Worm (Caenorhabditis elegans) whole organism, early embryonic: Measurements from ENCODE around the gene T03F7.7.

ENCODE experiments used
- aly-1 ChIP-seq: sonication (generic microtip); optimal IDR thresholded peaks from 2 replicates; lab custom pipeline; 2016; ENCODE audit warnings: missing genetic modification characterization, missing compliant biosample characterization
- ama-1 ChIP-seq: fragments of 150-350 bp; optimal IDR thresholded peaks from 2 replicates; lab custom pipeline; 2014
- ceh-13 ChIP-seq: fragments of 200-800 bp; sonication (Bioruptor generic); optimal IDR thresholded peaks from 2 replicates; lab custom pipeline; 2018; ENCODE audit warnings: mild to moderate bottlenecking, missing genetic modification characterization, missing compliant biosample characterization
- hmbx-1 ChIP-seq: sonication (generic microtip); optimal IDR thresholded peaks from 2 replicates; lab custom pipeline; 2016; ENCODE audit warnings: mild to moderate bottlenecking, missing genetic modification characterization, missing compliant biosample characterization
- hmg-4 ChIP-seq: fragments of 200-800 bp; sonication (Bioruptor generic); optimal IDR thresholded peaks from 2 replicates; lab custom pipeline; 2018; ENCODE audit warnings: mild to moderate bottlenecking, missing genetic modification characterization, missing compliant biosample characterization
- hnd-1 ChIP-seq: sonication (generic microtip); optimal IDR thresholded peaks from 2 replicates; lab custom pipeline; 2016; ENCODE audit warnings: missing genetic modification characterization, missing compliant biosample characterization
- scrt-1 ChIP-seq: fragments of 200-800 bp; sonication (Bioruptor generic); IDR thresholded peaks from 2 replicates; pipeline ENCODE4 v1.3.6; 2022; ENCODE audit warnings: missing genetic modification characterization, missing compliant biosample characterization
- sea-1 ChIP-seq: fragments of 200-800 bp; sonication (Bioruptor generic); conservative IDR thresholded peaks from 2 replicates; pipeline ENCODE4 v1.3.6; 2022; ENCODE audit warnings: missing genetic modification characterization, missing compliant biosample characterization
- tbx-11 ChIP-seq: fragments of 200-800 bp; sonication (Bioruptor generic); IDR thresholded peaks from 2 replicates; pipeline ENCODE4 v1.3.6; 2022; ENCODE audit warnings: missing genetic modification characterization, missing compliant biosample characterization
- tbx-37 ChIP-seq: fragments of 200-800 bp; sonication (Bioruptor generic); conservative IDR thresholded peaks from 2 replicates; pipeline ENCODE4 v1.3.6; 2022; ENCODE audit warnings: missing genetic modification reagents, missing genetic modification characterization, missing compliant biosample characterization
- tra-4 ChIP-seq: sonication (generic microtip); optimal IDR thresholded peaks from 2 replicates; lab custom pipeline; 2017; ENCODE audit warnings: missing genetic modification characterization, missing compliant biosample characterization

- TF ChIP-seq ceh-13 (GFP tag; lab: Kevin White, UChicago) (no peak), aly-1 (no peak), ama-1 (no peak), tra-4 (no peak), hnd-1 (tag; lab: Kevin White, UChicago) (no peak), tbx-11 (GFP tag; lab: Robert Waterston, UW) (no peak), sea-1 (no peak), hmg-4 (GFP tag; lab: Kevin White, UChicago) (no peak), hmbx-1 (tag; lab: Kevin White, UChicago) (no peak), scrt-1 (GFP tag; lab: Robert Waterston, UW) (no peak), tbx-37 (GFP tag; lab: Robert Waterston, UW) (no peak)
These were observed 20.3 kb upstream of the T03F7.7 start, which contains the start of gene C03E10.1 for ce11 chrV:11290888-11291287.
